Fruit fly (Drosophila melanogaster): ENCODE results near the gene dally.

dm6 chr3L:8856875-8857274 is 29.6 kb downstream of the dally start:
- TF ChIP-seq rgr (GFP tag; optimal IDR thresholded peaks at IDR 0.05): no peak
- TF ChIP-seq lola (GFP tag; optimal IDR thresholded peaks at IDR 0.05): no peak
- no peak for TF ChIP-seq dsf (GFP tag; optimal IDR thresholded peaks at IDR 0.05; ENCODE audit: borderline replicate concordance)
- TF ChIP-seq sage (GFP tag; optimal IDR thresholded peaks at IDR 0.05): no peak
- no peak for TF ChIP-seq Hr78 (GFP tag; optimal IDR thresholded peaks at IDR 0.05)
- no peak for TF ChIP-seq sv (GFP tag; optimal IDR thresholded peaks at IDR 0.05)
- TF ChIP-seq h (GFP tag; optimal IDR thresholded peaks at IDR 0.05): no peak
- no peak for TF ChIP-seq Vsx2 (GFP tag; optimal IDR thresholded peaks at IDR 0.05; ENCODE audit: partially characterized antibody)
- no peak for TF ChIP-seq jim (GFP tag; optimal IDR thresholded peaks at IDR 0.05)
